Worm (Caenorhabditis elegans) whole organism, L4/young adult: ENCODE results near the gene K01F9.2.

Source experiments
- W03F9.2 ChIP-seq: fragments of 150-350 bp; optimal IDR thresholded peaks from 2 replicates; lab custom pipeline; 2014; ENCODE audit warnings: missing biosample characterization, missing genetic modification characterization
- dao-5 ChIP-seq: sonication (generic microtip); optimal IDR thresholded peaks from 2 replicates; lab custom pipeline; 2016; ENCODE audit warnings: missing genotype, missing genetic modification characterization, moderate library complexity, missing compliant biosample characterization
- him-1 ChIP-seq: sonication (generic microtip); optimal IDR thresholded peaks from 2 replicates; lab custom pipeline; 2016; ENCODE audit warnings: missing genotype, missing genetic modification reagents, missing genetic modification characterization, missing compliant biosample characterization

ce11 chrIII:8926512-8926911, 49.6 kb upstream of the K01F9.2 start:
- no peak for TF ChIP-seq him-1 (tag; lab: Kevin White, UChicago)
- TF ChIP-seq W03F9.2 (tag; lab: Kevin White, UChicago): no peak
- no peak for TF ChIP-seq dao-5 (tag; lab: Kevin White, UChicago)
